Worm (Caenorhabditis elegans) whole organism, late embryonic: Measurements from ENCODE around the gene EGAP2.2.

ENCODE experiments used
- C38D4.7 ChIP-seq: fragments of 200-800 bp; sonication (Bioruptor generic); optimal IDR thresholded peaks from 2 replicates; lab custom pipeline; 2018; ENCODE audit warnings: mild to moderate bottlenecking, missing genetic modification characterization, moderate library complexity, missing compliant biosample characterization
- F13H6.1 ChIP-seq: sonication (generic microtip); optimal IDR thresholded peaks from 2 replicates; lab custom pipeline; 2016; ENCODE audit warnings: missing genetic modification characterization, missing compliant biosample characterization
- K02D7.2 ChIP-seq: sonication (generic microtip); optimal IDR thresholded peaks from 2 replicates; lab custom pipeline; 2017; ENCODE audit warnings: mild to moderate bottlenecking, missing genetic modification characterization, missing compliant biosample characterization
- ama-1 ChIP-seq: fragments of 150-350 bp; optimal IDR thresholded peaks from 2 replicates; lab custom pipeline; 2014
- ceh-18 ChIP-seq: sonication (generic microtip); optimal IDR thresholded peaks from 2 replicates; lab custom pipeline; 2016; ENCODE audit warnings: missing genetic modification characterization, missing compliant biosample characterization
- ceh-22 ChIP-seq: sonication (generic microtip); optimal IDR thresholded peaks from 2 replicates; lab custom pipeline; 2017; ENCODE audit warnings: missing biosample characterization, missing genetic modification characterization
- ceh-24 ChIP-seq: sonication (generic microtip); optimal IDR thresholded peaks from 2 replicates; lab custom pipeline; 2016; ENCODE audit warnings: mild to moderate bottlenecking, missing genetic modification characterization, missing compliant biosample characterization
- ceh-30 ChIP-seq: fragments of 150-350 bp; optimal IDR thresholded peaks from 2 replicates; lab custom pipeline; 2014; ENCODE audit warnings: missing biosample characterization, missing genetic modification characterization
- ceh-34 ChIP-seq: sonication (generic microtip); optimal IDR thresholded peaks from 2 replicates; lab custom pipeline; 2016; ENCODE audit warnings: mild to moderate bottlenecking, missing genetic modification characterization, missing compliant biosample characterization
- ceh-45 ChIP-seq: fragments of 200-800 bp; sonication (Bioruptor generic); IDR thresholded peaks from 2 replicates; pipeline ENCODE4 v1.3.6; 2022; ENCODE audit warnings: missing genetic modification reagents, missing genetic modification characterization, missing compliant biosample characterization
- ceh-9 ChIP-seq: sonication (generic microtip); optimal IDR thresholded peaks from 2 replicates; lab custom pipeline; 2016; ENCODE audit warnings: mild to moderate bottlenecking, missing genetic modification characterization, inconsistent platforms, missing compliant biosample characterization
- che-1 ChIP-seq: sonication (generic microtip); optimal IDR thresholded peaks from 2 replicates; lab custom pipeline; 2016; ENCODE audit warnings: mild to moderate bottlenecking, missing genetic modification characterization, missing compliant biosample characterization
- dmd-4 ChIP-seq: sonication (generic microtip); optimal IDR thresholded peaks from 2 replicates; lab custom pipeline; 2016; ENCODE audit warnings: borderline replicate concordance, missing genetic modification characterization, missing compliant biosample characterization
- dve-1 ChIP-seq: sonication (generic microtip); optimal IDR thresholded peaks from 2 replicates; lab custom pipeline; 2017; ENCODE audit warnings: antibody characterized with exemption, mild to moderate bottlenecking, missing genetic modification characterization, missing compliant biosample characterization
- elt-2 ChIP-seq: sonication (generic microtip); optimal IDR thresholded peaks from 2 replicates; lab custom pipeline; 2016; ENCODE audit warnings: missing genetic modification reagents, missing genetic modification characterization, missing compliant biosample characterization
- fkh-10 ChIP-seq: fragments of 150-350 bp; optimal IDR thresholded peaks from 2 replicates; lab custom pipeline; 2014; ENCODE audit warnings: missing biosample characterization, missing genetic modification reagents, missing genetic modification characterization
- fkh-6 ChIP-seq: sonication (generic microtip); optimal IDR thresholded peaks from 2 replicates; lab custom pipeline; 2016; ENCODE audit warnings: missing genetic modification characterization, missing compliant biosample characterization
- hlh-13 ChIP-seq: fragments of 200-800 bp; sonication (Bioruptor generic); optimal IDR thresholded peaks from 2 replicates; lab custom pipeline; 2018; ENCODE audit warnings: mild to moderate bottlenecking, missing genetic modification characterization, missing compliant biosample characterization
- hlh-15 ChIP-seq: sonication (generic microtip); optimal IDR thresholded peaks from 2 replicates; lab custom pipeline; 2016; ENCODE audit warnings: missing genetic modification characterization, missing compliant biosample characterization
- hlh-6 ChIP-seq: sonication (generic microtip); optimal IDR thresholded peaks from 2 replicates; lab custom pipeline; 2016; ENCODE audit warnings: missing genotype, missing genetic modification characterization, missing compliant biosample characterization
- lin-11 ChIP-seq: fragments of 200-800 bp; sonication (Bioruptor generic); optimal IDR thresholded peaks from 2 replicates; lab custom pipeline; 2018; ENCODE audit warnings: mild to moderate bottlenecking, missing genetic modification characterization, missing compliant biosample characterization
- mec-3 ChIP-seq: sonication (generic microtip); optimal IDR thresholded peaks from 2 replicates; lab custom pipeline; 2016; ENCODE audit warnings: borderline replicate concordance, missing genetic modification characterization, missing compliant biosample characterization
- nhr-11 ChIP-seq: fragments of 150-350 bp; optimal IDR thresholded peaks from 2 replicates; lab custom pipeline; 2014; ENCODE audit warnings: missing biosample characterization, missing genetic modification characterization
- nhr-232 ChIP-seq: sonication (generic microtip); optimal IDR thresholded peaks from 2 replicates; lab custom pipeline; 2016; ENCODE audit warnings: missing genetic modification characterization, missing compliant biosample characterization
- npax-4 ChIP-seq: sonication (generic microtip); optimal IDR thresholded peaks from 2 replicates; lab custom pipeline; 2016; ENCODE audit warnings: missing genetic modification characterization, missing compliant biosample characterization
- odd-2 ChIP-seq: sonication (generic microtip); optimal IDR thresholded peaks from 2 replicates; lab custom pipeline; 2017; ENCODE audit warnings: antibody characterized with exemption, mild to moderate bottlenecking, missing genetic modification characterization, missing compliant biosample characterization
- pat-9 ChIP-seq: fragments of 200-800 bp; sonication (Bioruptor generic); optimal IDR thresholded peaks from 2 replicates; lab custom pipeline; 2018; ENCODE audit warnings: mild to moderate bottlenecking, missing genetic modification characterization, moderate library complexity, missing compliant biosample characterization
- pha-2 ChIP-seq: sonication (generic microtip); optimal IDR thresholded peaks from 2 replicates; lab custom pipeline; 2017; ENCODE audit warnings: mild to moderate bottlenecking, missing genetic modification characterization, missing compliant biosample characterization
- pros-1 ChIP-seq: fragments of 150-350 bp; optimal IDR thresholded peaks from 2 replicates; lab custom pipeline; 2014; ENCODE audit warnings: missing biosample characterization, missing genetic modification reagents, missing genetic modification characterization
- sdc-2 ChIP-seq: sonication (generic microtip); optimal IDR thresholded peaks from 2 replicates; lab custom pipeline; 2016; ENCODE audit warnings: missing genotype, missing genetic modification characterization, missing compliant biosample characterization
- sox-4 ChIP-seq: sonication (generic microtip); optimal IDR thresholded peaks from 2 replicates; lab custom pipeline; 2017; ENCODE audit warnings: mild to moderate bottlenecking, missing genetic modification characterization, inconsistent platforms, missing compliant biosample characterization
- syd-9 ChIP-seq: sonication (generic microtip); optimal IDR thresholded peaks from 2 replicates; lab custom pipeline; 2016; ENCODE audit warnings: mild to moderate bottlenecking, missing genetic modification characterization, moderate library complexity, missing compliant biosample characterization
- tbx-2 ChIP-seq: sonication (generic microtip); optimal IDR thresholded peaks from 2 replicates; lab custom pipeline; 2016; ENCODE audit warnings: missing genetic modification characterization, missing compliant biosample characterization
- tbx-7 ChIP-seq: sonication (generic microtip); optimal IDR thresholded peaks from 2 replicates; lab custom pipeline; 2016; ENCODE audit warnings: missing genotype, missing genetic modification characterization, missing compliant biosample characterization
- unc-3 ChIP-seq, 2 experiments: fragments of 200-800 bp in 1 of 2; sonication (Bioruptor generic) in 1 of 2; sonication (generic microtip) in 1 of 2; conservative IDR thresholded peaks in 1 of 2; optimal IDR thresholded peaks in 1 of 2; 2 replicates each; pipeline versions ENCODE4 v1.3.6 to Lab custom; 2016 to 2022; ENCODE audit warnings: missing compliant biosample characterization in 2 of 2, missing genetic modification characterization in 2 of 2, missing genetic modification reagents in 1 of 2
- zip-5 ChIP-seq: sonication (generic microtip); optimal IDR thresholded peaks from 2 replicates; lab custom pipeline; 2016; ENCODE audit warnings: missing genetic modification characterization, missing compliant biosample characterization
- ztf-16 ChIP-seq: sonication (generic microtip); optimal IDR thresholded peaks from 2 replicates; lab custom pipeline; 2017; ENCODE audit warnings: missing genetic modification characterization, missing compliant biosample characterization

EGAP2.2 gene

DNA sequence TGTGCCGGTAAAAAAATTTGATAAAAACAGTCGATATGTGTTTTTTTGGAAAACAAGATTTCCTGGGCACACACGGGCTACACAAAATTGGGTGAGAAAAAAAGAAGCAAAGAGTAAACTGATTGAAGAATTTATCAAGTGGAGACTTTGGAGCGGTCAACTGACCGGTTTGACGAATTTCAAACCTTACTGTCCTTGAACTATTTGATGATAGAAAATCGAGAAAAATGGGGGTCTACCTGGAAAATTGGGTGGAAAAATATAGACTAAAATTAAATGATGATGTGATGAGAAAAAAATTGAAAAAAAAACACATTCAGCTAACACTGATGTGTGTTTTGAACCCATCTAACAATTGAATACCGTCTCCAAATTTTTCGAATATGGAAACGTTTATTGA lies 18.9 kb upstream of the EGAP2.2 start, which contains the start of gene C34F11.8:
TSS of gene C34F11.8 (minus strand) at position 135 of the 400 bp plus-strand sequence.
- TF ChIP-seq pat-9 (tag; lab: Kevin White, UChicago): no peak

DNA sequence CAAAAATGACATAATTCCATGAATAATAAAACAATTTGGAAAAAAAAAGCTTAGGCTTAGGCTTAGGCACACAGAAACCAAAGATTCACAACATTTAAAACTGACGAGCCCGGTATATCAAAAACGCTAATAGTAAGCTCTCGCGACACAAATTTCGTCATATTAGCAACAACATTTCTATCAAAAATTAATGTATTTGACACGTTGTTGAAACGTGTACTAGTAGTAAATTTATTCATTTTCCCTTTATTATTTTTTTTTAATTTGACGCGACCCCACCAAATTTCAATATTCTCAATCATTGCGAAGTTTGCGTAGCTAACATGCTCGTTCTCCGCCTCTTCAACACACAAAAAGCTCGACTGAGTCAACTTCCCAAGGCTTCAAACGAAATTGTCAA lies 17.7 kb upstream of the EGAP2.2 start, which contains the start of gene C34F11.2:
TSS of gene C34F11.2 (plus strand) at position 301 of the 400 bp plus-strand sequence.
- no peak for TF ChIP-seq sdc-2 (tag; lab: Kevin White, UChicago)
- TF ChIP-seq pros-1 (tag; lab: Kevin White, UChicago): no peak
- no peak for TF ChIP-seq tbx-7 (tag; lab: Kevin White, UChicago)
- no peak for TF ChIP-seq sox-4 (tag; lab: Kevin White, UChicago)
- TF ChIP-seq unc-3 (GFP tag; conservative IDR thresholded peaks at IDR 0.05; lab: Robert Waterston, UW): no peak
- no peak for TF ChIP-seq unc-3 (tag; optimal IDR thresholded peaks at IDR 0.05; lab: Kevin White, UChicago)
- TF ChIP-seq elt-2 (tag; lab: Kevin White, UChicago): no peak
- TF ChIP-seq zip-5 (tag; lab: Kevin White, UChicago): no peak
- TF ChIP-seq ztf-16 (tag; lab: Kevin White, UChicago): no peak

DNA sequence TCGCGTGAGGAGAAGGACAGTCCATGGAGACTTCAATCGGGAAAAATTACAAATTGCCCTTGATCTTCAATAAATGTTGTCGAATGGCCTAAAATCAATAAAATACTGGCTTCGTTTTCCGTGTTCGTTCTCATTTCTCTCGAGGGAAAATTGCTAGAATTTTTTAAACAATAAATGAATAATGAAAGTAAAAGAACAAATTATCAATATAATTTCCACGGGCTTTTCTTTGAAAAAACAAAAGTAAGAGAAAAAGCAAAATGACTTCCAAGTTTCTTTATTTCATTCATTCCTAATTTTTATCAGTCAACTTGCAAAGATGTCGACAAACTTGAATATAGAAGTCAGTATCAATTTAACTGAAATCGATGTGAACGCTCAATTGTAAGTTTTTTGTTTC lies 17.0 kb upstream of the EGAP2.2 start, which contains the start of gene C34F11.1:
TSS of gene C34F11.1 (plus strand) at position 301 of the 400 bp plus-strand sequence.
- TF ChIP-seq lin-11 (tag; lab: Kevin White, UChicago): no peak
- no peak for TF ChIP-seq odd-2 (tag; lab: Kevin White, UChicago)
- no peak for TF ChIP-seq fkh-10 (GFP tag; lab: Kevin White, UChicago)
- no peak for TF ChIP-seq nhr-11
- TF ChIP-seq hlh-6: no peak
- TF ChIP-seq mec-3: no peak
- no peak for TF ChIP-seq ceh-18
- no peak for TF ChIP-seq nhr-232 (tag; lab: Kevin White, UChicago)
- no peak for TF ChIP-seq ceh-22 (tag; lab: Kevin White, UChicago)
- TF ChIP-seq fkh-6: no peak
- TF ChIP-seq sox-4 (tag; lab: Kevin White, UChicago): no peak
- no peak for TF ChIP-seq dve-1 (tag; lab: Kevin White, UChicago)
- no peak for TF ChIP-seq dmd-4 (tag; lab: Kevin White, UChicago)
- TF ChIP-seq unc-3 (GFP tag; conservative IDR thresholded peaks at IDR 0.05; lab: Robert Waterston, UW): no peak
- TF ChIP-seq unc-3 (tag; optimal IDR thresholded peaks at IDR 0.05; lab: Kevin White, UChicago): no peak
- no peak for TF ChIP-seq F13H6.1 (tag; lab: Kevin White, UChicago)
- no peak for TF ChIP-seq npax-4 (tag; lab: Kevin White, UChicago)
- no peak for TF ChIP-seq syd-9
- TF ChIP-seq hlh-13 (GFP tag; lab: Kevin White, UChicago): no peak
- TF ChIP-seq ceh-24 (tag; lab: Kevin White, UChicago): no peak

DNA sequence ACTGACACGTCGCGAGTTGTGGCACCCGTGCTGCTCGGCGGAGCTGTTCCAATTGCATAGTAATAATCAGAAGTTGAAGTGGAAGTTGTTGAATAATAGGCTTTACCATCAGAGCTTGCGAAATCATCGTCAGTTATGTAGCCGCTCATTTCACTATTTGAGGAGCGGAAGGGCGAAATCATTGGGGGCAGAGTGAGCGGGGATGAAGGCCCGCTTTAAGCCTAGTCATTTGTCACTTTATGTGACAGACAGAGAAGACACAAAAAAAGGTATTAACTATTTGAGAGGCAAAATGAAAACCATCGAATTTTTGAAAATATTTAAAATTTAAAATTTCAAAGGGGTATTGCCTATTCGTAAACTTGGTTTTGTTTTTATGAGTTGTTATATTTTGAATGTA lies 11.3 kb upstream of the EGAP2.2 start:
- TF ChIP-seq C38D4.7 (GFP tag; lab: Kevin White, UChicago) (no peak), elt-2 (tag; lab: Kevin White, UChicago) (no peak), K02D7.2 (tag; lab: Kevin White, UChicago) (no peak), che-1 (tag; lab: Kevin White, UChicago) (no peak), ceh-34 (tag; lab: Kevin White, UChicago) (no peak), ceh-9 (tag; lab: Kevin White, UChicago) (no peak), ceh-24 (tag; lab: Kevin White, UChicago) (no peak), sox-4 (tag; lab: Kevin White, UChicago) (no peak), ceh-30 (tag; lab: Kevin White, UChicago) (no peak), pha-2 (no peak), ceh-45 (no peak), unc-3 (GFP tag; conservative IDR thresholded peaks at IDR 0.05; lab: Robert Waterston, UW) (no peak), unc-3 (tag; optimal IDR thresholded peaks at IDR 0.05; lab: Kevin White, UChicago) (no peak), tbx-7 (tag; lab: Kevin White, UChicago) (no peak), hlh-15 (no peak), syd-9 (no peak), ama-1 (lab: Kevin White, UChicago) (no peak), tbx-2 (tag; lab: Kevin White, UChicago) (no peak)
